Worm (Caenorhabditis elegans) whole organism, L1 larva: ENCODE data around the gene bath-2.

ENCODE experiments used
- C34B4.2 ChIP-seq: sonication (generic microtip); optimal IDR thresholded peaks from 2 replicates; lab custom pipeline; 2017; ENCODE audit warnings: mild to moderate bottlenecking, missing genetic modification characterization, missing compliant biosample characterization
- F16B12.6 ChIP-seq: fragments of 150-350 bp; optimal IDR thresholded peaks from 2 replicates; lab custom pipeline; 2014; ENCODE audit warnings: missing biosample characterization, missing genetic modification characterization
- aha-1 ChIP-seq: fragments of 150-350 bp; optimal IDR thresholded peaks from 2 replicates; lab custom pipeline; 2014; ENCODE audit warnings: missing biosample characterization, missing genetic modification characterization
- alr-1 ChIP-seq: fragments of 200-800 bp; sonication (Bioruptor generic); optimal IDR thresholded peaks from 2 replicates; lab custom pipeline; 2018; ENCODE audit warnings: borderline replicate concordance, mild to moderate bottlenecking, missing genetic modification characterization, missing compliant biosample characterization
- ceh-90 ChIP-seq: sonication (generic microtip); optimal IDR thresholded peaks from 2 replicates; lab custom pipeline; 2016; ENCODE audit warnings: missing genetic modification characterization, missing compliant biosample characterization
- ces-1 ChIP-seq: fragments of 150-350 bp; optimal IDR thresholded peaks from 2 replicates; lab custom pipeline; 2014; ENCODE audit warnings: missing biosample characterization, missing genetic modification reagents, missing genetic modification characterization
- dpl-1 ChIP-seq, 3 experiments: fragments of 150-350 bp in 2 of 3; sonication (generic microtip) in 1 of 3; optimal IDR thresholded peaks; 2 replicates each; lab custom pipeline; 2014 to 2017; ENCODE audit warnings: missing biosample characterization in 3 of 3, missing genetic modification characterization in 3 of 3, missing genetic modification reagents in 3 of 3
- efl-1 ChIP-seq, 4 experiments: fragments of 150-350 bp; optimal IDR thresholded peaks in 3 of 4; peaks in 1 of 4; 1 replicate in 1 of 4; 2 replicates in 3 of 4; lab custom pipeline; 2014; ENCODE audit warnings: missing biosample characterization in 2 of 4, missing genetic modification characterization in 2 of 4, missing genetic modification reagents in 2 of 4
- elt-2 ChIP-seq: sonication (generic microtip); optimal IDR thresholded peaks from 2 replicates; lab custom pipeline; 2016; ENCODE audit warnings: missing genetic modification characterization, mild to moderate bottlenecking, inconsistent platforms, missing compliant biosample characterization, missing genetic modification reagents
- elt-3 ChIP-seq, 6 experiments: fragments of 150-350 bp in 1 of 6; sonication (generic microtip); optimal IDR thresholded peaks; 2 replicates each; lab custom pipeline; 2017 to 2018; ENCODE audit warnings: missing biosample characterization in 6 of 6, missing genetic modification characterization in 6 of 6, inconsistent platforms in 1 of 6
- fkh-10 ChIP-seq: sonication (generic microtip); optimal IDR thresholded peaks from 2 replicates; lab custom pipeline; 2017; ENCODE audit warnings: missing biosample characterization, missing genetic modification reagents, missing genetic modification characterization
- fkh-4 ChIP-seq: sonication (generic microtip); optimal IDR thresholded peaks from 2 replicates; lab custom pipeline; 2016; ENCODE audit warnings: missing compliant biosample characterization, missing genetic modification characterization, borderline replicate concordance
- hpl-2 ChIP-seq: fragments of 150-350 bp; optimal IDR thresholded peaks from 2 replicates; lab custom pipeline; 2014; ENCODE audit warnings: missing biosample characterization, missing genetic modification reagents, missing genetic modification characterization
- jun-1 ChIP-seq: fragments of 150-350 bp; optimal IDR thresholded peaks from 2 replicates; lab custom pipeline; 2014; ENCODE audit warnings: missing biosample characterization, missing genetic modification reagents, missing genetic modification characterization
- lin-14 ChIP-seq: fragments of 200-800 bp; sonication (Bioruptor generic); optimal IDR thresholded peaks from 2 replicates; lab custom pipeline; 2018; ENCODE audit warnings: mild to moderate bottlenecking, missing genetic modification characterization, moderate library complexity, missing compliant biosample characterization
- lir-3 ChIP-seq: sonication (generic microtip); optimal IDR thresholded peaks from 2 replicates; lab custom pipeline; 2016; ENCODE audit warnings: mild to moderate bottlenecking, missing genetic modification characterization, moderate library complexity, missing compliant biosample characterization; ENCODE audit not compliant: poor library complexity
- lsy-2 ChIP-seq, 2 experiments: fragments of 150-350 bp; optimal IDR thresholded peaks; 2 replicates each; lab custom pipeline; 2014; ENCODE audit warnings: missing biosample characterization in 2 of 2, missing genetic modification characterization in 2 of 2
- mdl-1 ChIP-seq, 2 experiments: fragments of 150-350 bp; optimal IDR thresholded peaks; 2 replicates each; lab custom pipeline; 2014 to 2017; ENCODE audit warnings: missing biosample characterization in 2 of 2, missing genetic modification characterization in 2 of 2, inconsistent platforms in 1 of 2
- mef-2 ChIP-seq: fragments of 150-350 bp; optimal IDR thresholded peaks from 2 replicates; lab custom pipeline; 2014; ENCODE audit warnings: missing biosample characterization, missing genetic modification characterization
- nhr-11 ChIP-seq: fragments of 150-350 bp; optimal IDR thresholded peaks from 2 replicates; lab custom pipeline; 2014; ENCODE audit warnings: missing biosample characterization, missing genetic modification characterization
- nhr-12 ChIP-seq: sonication (generic microtip); optimal IDR thresholded peaks from 2 replicates; lab custom pipeline; 2017; ENCODE audit warnings: missing biosample characterization, missing genetic modification characterization
- nhr-77 ChIP-seq: fragments of 150-350 bp; optimal IDR thresholded peaks from 2 replicates; lab custom pipeline; 2014; ENCODE audit warnings: missing biosample characterization, missing genetic modification characterization
- pag-3 ChIP-seq: sonication (generic microtip); optimal IDR thresholded peaks from 2 replicates; lab custom pipeline; 2017; ENCODE audit warnings: missing genetic modification characterization, mild to moderate bottlenecking, missing compliant biosample characterization, antibody characterized with exemption, borderline replicate concordance; ENCODE audit not compliant: insufficient read depth
- pqm-1 ChIP-seq: sonication (generic microtip); optimal IDR thresholded peaks from 3 replicates; lab custom pipeline; 2017; ENCODE audit warnings: missing biosample characterization, missing genetic modification characterization
- sox-4 ChIP-seq: sonication (generic microtip); optimal IDR thresholded peaks from 2 replicates; lab custom pipeline; 2016; ENCODE audit warnings: missing genetic modification characterization, missing compliant biosample characterization
- sup-37 ChIP-seq: fragments of 200-800 bp; sonication (Bioruptor generic); optimal IDR thresholded peaks from 2 replicates; lab custom pipeline; 2018; ENCODE audit warnings: mild to moderate bottlenecking, missing genetic modification characterization, missing compliant biosample characterization
- swsn-7 ChIP-seq: sonication (generic microtip); optimal IDR thresholded peaks from 2 replicates; lab custom pipeline; 2016; ENCODE audit warnings: missing genetic modification characterization, missing compliant biosample characterization
- tbx-2 ChIP-seq: sonication (generic microtip); optimal IDR thresholded peaks from 2 replicates; lab custom pipeline; 2016; ENCODE audit warnings: missing genetic modification characterization, missing compliant biosample characterization
- xbp-1 ChIP-seq: sonication (generic microtip); optimal IDR thresholded peaks from 2 replicates; lab custom pipeline; 2016; ENCODE audit warnings: missing genetic modification characterization, missing compliant biosample characterization
- ztf-4 ChIP-seq: fragments of 150-350 bp; optimal IDR thresholded peaks from 2 replicates; lab custom pipeline; 2014; ENCODE audit warnings: missing biosample characterization, missing genetic modification characterization

bath-2 gene

DNA sequence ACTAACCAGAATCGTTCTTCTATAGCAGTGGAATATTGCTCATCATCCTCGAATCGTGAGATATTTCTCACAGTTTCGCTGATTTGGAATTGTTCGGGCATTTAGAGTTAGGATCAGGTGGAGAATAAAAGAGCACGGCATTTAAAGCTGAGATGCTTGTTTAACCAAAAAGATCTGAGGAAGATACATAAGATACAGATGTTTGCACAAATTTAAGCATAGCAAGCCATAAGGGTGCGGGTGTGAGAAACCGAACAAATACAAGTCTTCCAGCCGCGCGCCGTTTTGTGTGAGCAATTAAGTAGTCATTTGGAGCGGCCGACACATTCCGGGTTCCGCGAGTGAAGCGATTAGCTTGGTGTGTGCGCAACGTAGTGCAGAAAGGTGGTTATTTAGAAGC, 36.2 kb downstream of the bath-2 start, which contains the start of gene math-7:
TSS of gene math-7 (minus strand) at position 101 of the 400 bp plus-strand sequence.
- TF ChIP-seq fkh-4 (tag; lab: Kevin White, UChicago): no peak
- no peak for TF ChIP-seq lir-3

ce11 chrII:1884635-1885034, 37.9 kb downstream of the bath-2 start, which contains the start of gene math-6:
Gene math-6, minus strand, starts transcription at chrII:1884735.
- no peak for TF ChIP-seq elt-3 (tag; optimal IDR thresholded peaks at IDR 0.05; lab: Kevin White, UChicago)
- TF ChIP-seq jun-1: no peak
- TF ChIP-seq lin-14 (GFP tag; lab: Kevin White, UChicago): no peak
- no peak for TF ChIP-seq nhr-11
- TF ChIP-seq, all 84 proteins: peak for 0

ce11 chrII:1882705-1883104, 39.9 kb downstream of the bath-2 start, which contains the start of gene math-5:
Gene math-5, minus strand, starts transcription at chrII:1882805.
- TF ChIP-seq pqm-1 (tag; lab: Kevin White, UChicago): no peak
- TF ChIP-seq aha-1 (tag; lab: Kevin White, UChicago): no peak
- no peak for TF ChIP-seq tbx-2 (tag; lab: Kevin White, UChicago)
- TF ChIP-seq ztf-4: no peak
- no peak for TF ChIP-seq hpl-2 (GFP tag; lab: Kevin White, UChicago)
- TF ChIP-seq nhr-11: no peak
- no peak for TF ChIP-seq elt-2 (tag; lab: Kevin White, UChicago)
- no peak for TF ChIP-seq F16B12.6 (tag; lab: Kevin White, UChicago)

ce11 chrII:1878663-1879062, 43.9 kb downstream of the bath-2 start, which contains the start of gene math-16:
Gene math-16, minus strand, starts transcription at chrII:1878763.
- no peak for TF ChIP-seq efl-1 (optimal IDR thresholded peaks at IDR 0.05; lab: Kevin White, UChicago)
- no peak for TF ChIP-seq efl-1 (GFP tag; optimal IDR thresholded peaks at IDR 0.05 in 1 of 2; lab: Kevin White, UChicago)
- no peak for TF ChIP-seq ceh-90 (tag; lab: Kevin White, UChicago)
- no peak for TF ChIP-seq fkh-10 (GFP tag; lab: Kevin White, UChicago)
- no peak for TF ChIP-seq sox-4 (tag; lab: Kevin White, UChicago)
- TF ChIP-seq C34B4.2: no peak
- no peak for TF ChIP-seq sup-37
- TF ChIP-seq dpl-1 (GFP tag; optimal IDR thresholded peaks at IDR 0.05; lab: Kevin White, UChicago): no peak
- no peak for TF ChIP-seq alr-1 (tag; lab: Kevin White, UChicago)
- TF ChIP-seq mef-2 (tag; lab: Kevin White, UChicago): no peak
- TF ChIP-seq elt-2 (tag; lab: Kevin White, UChicago): no peak
- TF ChIP-seq ces-1 (GFP tag; lab: Kevin White, UChicago): no peak
- no peak for TF ChIP-seq fkh-4 (tag; lab: Kevin White, UChicago)

DNA sequence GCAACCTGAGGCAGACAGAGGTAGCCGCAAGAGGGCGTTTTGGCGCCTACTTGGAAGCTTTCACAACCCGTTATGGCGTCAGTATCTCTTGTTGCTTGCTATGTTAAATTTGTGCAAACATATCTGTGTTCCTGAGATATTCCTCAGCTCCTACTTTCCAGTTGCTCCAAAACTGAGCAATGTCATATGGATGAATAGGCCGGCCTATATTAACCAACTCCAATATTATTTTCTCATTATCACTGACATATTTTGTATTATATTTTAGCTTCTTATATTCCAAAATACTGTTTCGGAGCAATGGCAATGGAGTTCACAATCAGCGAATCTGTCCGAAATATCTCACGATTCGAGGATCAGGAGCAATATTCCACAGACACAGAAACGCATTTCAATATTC, 46.9 kb downstream of the bath-2 start, which contains the start of gene math-13:
TSS of gene math-13 (plus strand) at position 301 of the 400 bp plus-strand sequence.
- TF ChIP-seq lsy-2 (tag; optimal IDR thresholded peaks at IDR 0.05; lab: Kevin White, UChicago): no peak
- TF ChIP-seq nhr-12: no peak
- TF ChIP-seq pag-3 (tag; lab: Kevin White, UChicago): no peak
- TF ChIP-seq mdl-1 (tag; optimal IDR thresholded peaks at IDR 0.05; lab: Kevin White, UChicago): no peak
- TF ChIP-seq xbp-1: no peak
- TF ChIP-seq ceh-90 (tag; lab: Kevin White, UChicago): no peak
- TF ChIP-seq hpl-2 (GFP tag; lab: Kevin White, UChicago): no peak
- TF ChIP-seq nhr-77 (tag; lab: Kevin White, UChicago): no peak
- TF ChIP-seq swsn-7 (tag; lab: Kevin White, UChicago): no peak
